Fruit fly (Drosophila melanogaster) whole organism, adult: Measurements from ENCODE around the gene out.

Experiments used
- CG11617 ChIP-seq: fragments of 200-800 bp; sonication (Bioruptor generic); optimal IDR thresholded peaks from 2 replicates; lab custom pipeline; 2017; ENCODE audit warnings: mild to moderate bottlenecking, missing biosample characterization, missing genetic modification reagents, missing genetic modification characterization
- CG12768 ChIP-seq: fragments of 200-800 bp; sonication (Bioruptor generic); optimal IDR thresholded peaks from 2 replicates; lab custom pipeline; 2017; ENCODE audit warnings: missing biosample characterization, missing genetic modification characterization, mild to moderate bottlenecking, moderate library complexity, missing genetic modification reagents
- CG14711 ChIP-seq: fragments of 200-800 bp; sonication (Bioruptor generic); optimal IDR thresholded peaks from 2 replicates; lab custom pipeline; 2018; ENCODE audit warnings: missing biosample characterization, mild to moderate bottlenecking, missing genetic modification characterization, moderate library complexity
- CG1620 ChIP-seq: fragments of 200-800 bp; sonication (Bioruptor generic); optimal IDR thresholded peaks from 2 replicates; lab custom pipeline; 2016; ENCODE audit warnings: missing biosample characterization, missing genetic modification characterization
- CG33017 ChIP-seq: fragments of 200-800 bp; sonication (Bioruptor generic); optimal IDR thresholded peaks from 2 replicates; lab custom pipeline; 2018; ENCODE audit warnings: missing biosample characterization, mild to moderate bottlenecking, missing genetic modification characterization, moderate library complexity
- CG5204 ChIP-seq: fragments of 200-800 bp; sonication (Bioruptor generic); optimal IDR thresholded peaks from 2 replicates; lab custom pipeline; 2016; ENCODE audit warnings: missing biosample characterization, missing genetic modification characterization
- CG7045 ChIP-seq: fragments of 200-800 bp; sonication (Bioruptor generic); optimal IDR thresholded peaks from 2 replicates; lab custom pipeline; 2017; ENCODE audit warnings: missing biosample characterization, mild to moderate bottlenecking, missing genetic modification characterization
- CG7101 ChIP-seq: fragments of 200-800 bp; sonication (Bioruptor generic); optimal IDR thresholded peaks from 2 replicates; lab custom pipeline; 2018; ENCODE audit warnings: missing biosample characterization, mild to moderate bottlenecking, missing genetic modification characterization, moderate library complexity
- Clk ChIP-seq: fragments of 200-800 bp; sonication (Bioruptor generic); optimal IDR thresholded peaks from 2 replicates; lab custom pipeline; 2017; ENCODE audit warnings: missing biosample characterization, missing genetic modification characterization
- Crg-1 ChIP-seq: fragments of 200-800 bp; sonication (Bioruptor generic); optimal IDR thresholded peaks from 2 replicates; lab custom pipeline; 2016; ENCODE audit warnings: missing biosample characterization, missing genetic modification characterization
- Hr96 ChIP-seq: fragments of 200-800 bp; sonication (Bioruptor generic); optimal IDR thresholded peaks from 2 replicates; lab custom pipeline; 2016; ENCODE audit warnings: missing biosample characterization, missing genetic modification characterization
- Mnt ChIP-seq: fragments of 200-800 bp; sonication (Bioruptor generic); optimal IDR thresholded peaks from 2 replicates; lab custom pipeline; 2016; ENCODE audit warnings: missing biosample characterization, mild to moderate bottlenecking, missing genetic modification characterization
- bab1 ChIP-seq: fragments of 200-800 bp; sonication (Bioruptor generic); optimal IDR thresholded peaks from 3 replicates; lab custom pipeline; 2019; ENCODE audit warnings: missing biosample characterization, mild to moderate bottlenecking, missing genetic modification characterization, moderate library complexity
- cic ChIP-seq: fragments of 200-800 bp; sonication (Bioruptor generic); optimal IDR thresholded peaks from 2 replicates; lab custom pipeline; 2017; ENCODE audit warnings: missing biosample characterization, mild to moderate bottlenecking, missing genetic modification characterization, moderate library complexity
- cnc ChIP-seq, 2 experiments: fragments of >200 bp; optimal IDR thresholded peaks; 2 replicates each; lab custom pipeline; 2017
- kay ChIP-seq: fragments of 200-800 bp; sonication (Bioruptor generic); peaks from one replicate; lab custom pipeline; 2016; ENCODE audit warnings: missing biosample characterization, missing genetic modification characterization, borderline replicate concordance
- ovo ChIP-seq: fragments of 200-800 bp; sonication (Bioruptor generic); optimal IDR thresholded peaks from 2 replicates; lab custom pipeline; 2016; ENCODE audit warnings: missing biosample characterization, missing genetic modification characterization
- pad ChIP-seq: fragments of 200-800 bp; sonication (Bioruptor generic); optimal IDR thresholded peaks from 3 replicates; lab custom pipeline; 2017; ENCODE audit warnings: missing biosample characterization, missing genetic modification characterization, mild to moderate bottlenecking, moderate library complexity, missing genetic modification reagents
- tj ChIP-seq: fragments of 200-800 bp; sonication (Bioruptor generic); optimal IDR thresholded peaks from 3 replicates; lab custom pipeline; 2017; ENCODE audit warnings: missing biosample characterization, mild to moderate bottlenecking, missing genetic modification characterization, moderate library complexity
- toe ChIP-seq: fragments of 200-800 bp; sonication (Bioruptor generic); optimal IDR thresholded peaks from 2 replicates; lab custom pipeline; 2016; ENCODE audit warnings: missing biosample characterization, missing genetic modification characterization

The out gene

DNA sequence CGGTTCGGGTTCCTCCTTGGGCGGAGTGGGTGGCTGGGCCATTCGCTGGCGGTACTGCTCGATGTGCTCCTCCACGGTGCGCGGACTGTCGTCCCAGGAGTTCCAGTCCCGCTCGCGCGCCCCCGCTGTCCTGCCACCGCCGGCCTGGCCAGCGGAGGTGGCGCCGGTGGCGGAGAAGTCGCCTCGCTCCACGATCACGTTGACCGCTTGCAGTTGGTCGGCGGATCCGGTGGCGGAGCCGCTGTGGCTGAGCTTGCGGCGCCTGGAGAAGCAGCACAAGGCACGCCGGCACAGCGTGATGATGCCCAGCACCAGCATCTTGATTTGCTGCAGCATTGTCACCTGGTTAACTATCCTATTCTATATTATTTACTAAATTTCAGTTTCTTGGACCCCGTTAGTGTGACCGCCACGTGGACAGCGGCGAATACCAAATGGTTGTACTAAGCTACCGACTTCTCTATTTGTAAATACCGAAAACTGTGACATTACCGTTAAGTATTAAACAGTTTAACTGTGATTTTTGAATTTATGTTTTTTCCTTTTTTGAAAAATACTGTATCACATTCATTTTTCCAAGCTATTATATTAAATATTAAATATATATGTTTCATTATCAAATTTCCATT lies 45.3 kb downstream of the out start, which contains the start of the genes CG32537 and CG32536:
Gene CG32537, minus strand, starts transcription at position 51 of the 629 bp plus-strand sequence.
Gene CG32536, minus strand, starts transcription at position 410 of the 629 bp plus-strand sequence.
- no peak for TF ChIP-seq tj (GFP tag; lab: Kevin White, UChicago)
- peak; percentile 16 for TF ChIP-seq ovo (GFP tag; lab: Kevin White, UChicago)
- TF ChIP-seq bab1 (GFP tag; lab: Kevin White, UChicago): peak; percentile 4
- no peak for TF ChIP-seq Hr96 (GFP tag; lab: Kevin White, UChicago)

DNA sequence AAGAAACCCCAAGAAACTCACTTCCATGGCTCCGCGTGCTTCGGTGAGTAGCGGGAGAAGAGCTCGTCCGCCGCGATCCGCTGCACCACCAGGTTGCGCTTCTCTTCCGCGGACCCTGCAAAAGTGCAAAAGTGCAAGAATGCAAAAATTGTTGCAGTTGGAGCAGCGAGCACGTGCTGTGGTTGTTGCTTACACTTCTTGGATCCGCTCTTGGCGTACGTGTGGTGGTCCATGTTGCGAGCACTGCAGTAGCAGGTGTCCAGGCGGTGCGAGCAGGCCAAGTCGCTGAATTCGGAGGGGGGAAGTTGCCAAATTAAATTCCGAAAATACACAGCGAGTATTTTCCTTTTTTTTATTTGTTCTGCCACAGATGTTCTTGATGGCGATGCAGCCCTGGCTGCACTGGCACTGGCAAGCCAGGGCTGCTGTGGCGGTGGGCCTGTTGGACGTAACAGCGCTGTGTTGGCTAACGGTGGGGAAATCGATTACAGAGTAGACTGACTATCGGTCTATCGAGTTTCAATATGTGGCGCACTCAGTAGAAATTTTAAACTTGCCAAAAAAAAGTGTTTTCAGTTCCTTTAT lies 53.3 kb downstream of the out start, which contains the start of gene CG8010:
Gene CG8010, minus strand, starts transcription at position 413 of the 585 bp plus-strand sequence.
- no peak for TF ChIP-seq cnc (optimal IDR thresholded peaks at IDR 0.05; lab: Kevin White, UChicago)
- TF ChIP-seq pad (GFP tag; lab: Kevin White, UChicago): peak; percentile 34
- TF ChIP-seq CG14711 (tag; lab: Kevin White, UChicago): no peak
- no peak for TF ChIP-seq Clk (GFP tag; lab: Kevin White, UChicago)
- TF ChIP-seq CG7101 (tag; lab: Kevin White, UChicago): peak; percentile 50
- peak; percentile 50 for TF ChIP-seq Crg-1 (GFP tag; lab: Kevin White, UChicago)
- TF ChIP-seq toe (GFP tag; lab: Kevin White, UChicago): no peak
- no peak for TF ChIP-seq CG7045
- peak; percentile 24 for TF ChIP-seq CG1620 (GFP tag; lab: Kevin White, UChicago)
- peak; percentile 95 for TF ChIP-seq Mnt (GFP tag; lab: Kevin White, UChicago)
- no peak for TF ChIP-seq CG5204 (GFP tag; lab: Kevin White, UChicago)
- peak; percentile 44 for TF ChIP-seq bab1 (GFP tag; lab: Kevin White, UChicago)
- no peak for TF ChIP-seq ovo (GFP tag; lab: Kevin White, UChicago)
- TF ChIP-seq kay (GFP tag; lab: Kevin White, UChicago): no peak
- no peak for TF ChIP-seq CG12768
- TF ChIP-seq tj (GFP tag; lab: Kevin White, UChicago): peak; percentile 97
- no peak for TF ChIP-seq Hr96 (GFP tag; lab: Kevin White, UChicago)
- peak; percentile 48 for TF ChIP-seq CG11617 (GFP tag; lab: Kevin White, UChicago)
- TF ChIP-seq cic (GFP tag; lab: Kevin White, UChicago): peak; percentile 32
- TF ChIP-seq CG33017 (tag; lab: Kevin White, UChicago): no peak

- TF ChIP-seq Mnt (GFP tag; lab: Kevin White, UChicago): peak; percentile 18
- TF ChIP-seq ovo (GFP tag; lab: Kevin White, UChicago): no peak
Measured at dm6 chrX:19265802-19266479, 56.0 kb downstream of the out start.

dm6 chrX:19264396-19264795 lies 57.5 kb downstream of the out start:
- TF ChIP-seq tj (GFP tag; lab: Kevin White, UChicago) (no peak), CG7101 (tag; lab: Kevin White, UChicago) (no peak), cic (GFP tag; lab: Kevin White, UChicago) (no peak), Hr96 (GFP tag; lab: Kevin White, UChicago) (no peak), CG12768 (no peak)

dm6 chrX:19262553-19262952 lies 59.4 kb downstream of the out start:
- TF ChIP-seq bab1 (GFP tag; lab: Kevin White, UChicago) (peak; percentile 41), CG7101 (tag; lab: Kevin White, UChicago) (peak; percentile 15), CG11617 (GFP tag; lab: Kevin White, UChicago) (no peak)

DNA sequence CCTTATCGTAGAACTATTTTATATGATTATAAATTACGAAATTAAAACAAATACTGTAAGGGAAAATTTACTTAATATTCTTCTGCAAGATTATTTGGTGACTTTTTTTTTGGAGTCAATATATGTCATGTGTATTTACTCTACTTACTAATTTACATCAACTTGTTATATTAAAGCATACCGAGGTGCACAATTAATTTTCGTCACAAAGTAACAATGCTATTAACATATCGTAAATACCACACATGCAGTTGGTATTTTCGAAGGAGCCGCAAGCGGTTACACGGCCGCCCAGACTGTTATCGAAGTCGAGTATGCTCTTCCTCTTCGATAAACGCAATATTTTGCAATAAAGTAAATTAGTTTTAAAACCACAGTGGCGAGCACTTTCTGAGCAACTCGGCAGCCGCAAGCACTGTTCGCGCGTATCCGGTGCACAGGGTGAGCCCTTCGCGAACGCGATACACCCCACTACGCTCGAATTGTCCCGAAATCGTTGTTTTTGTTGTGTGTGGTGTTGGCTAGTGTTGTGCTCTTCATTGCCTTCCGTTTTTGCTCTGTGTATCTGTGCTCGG lies 60.3 kb downstream of the out start, which contains the start of gene Vav:
Gene Vav, plus strand, starts transcription at position 293 of the 575 bp plus-strand sequence.
- TF ChIP-seq cic (GFP tag; lab: Kevin White, UChicago): no peak
- TF ChIP-seq toe (GFP tag; lab: Kevin White, UChicago): no peak
- TF ChIP-seq CG5204 (GFP tag; lab: Kevin White, UChicago): no peak
- TF ChIP-seq tj (GFP tag; lab: Kevin White, UChicago): peak; percentile 15
- TF ChIP-seq CG7045: no peak
- TF ChIP-seq CG33017 (tag; lab: Kevin White, UChicago): no peak
- TF ChIP-seq bab1 (GFP tag; lab: Kevin White, UChicago): peak; percentile 52
- no peak for TF ChIP-seq Mnt (GFP tag; lab: Kevin White, UChicago)
- TF ChIP-seq CG7101 (tag; lab: Kevin White, UChicago): no peak
- TF ChIP-seq ovo (GFP tag; lab: Kevin White, UChicago): no peak
